Fruit fly (Drosophila melanogaster) whole organism, prepupa: ENCODE measurements around the gene Mcm7.

Experiments used
- CG6808 ChIP-seq: fragments of 200-800 bp; sonication (Bioruptor generic); optimal IDR thresholded peaks from 3 replicates; lab custom pipeline; 2017; ENCODE audit warnings: missing biosample characterization, missing genetic modification characterization, mild to moderate bottlenecking, moderate library complexity, missing genetic modification reagents
- Eip75B ChIP-seq: fragments of 200-800 bp; sonication (Bioruptor generic); optimal IDR thresholded peaks from 3 replicates; lab custom pipeline; 2016; ENCODE audit warnings: missing biosample characterization, missing genetic modification characterization
- Ets96B ChIP-seq: fragments of 200-800 bp; optimal IDR thresholded peaks from 2 replicates; lab custom pipeline; 2019; ENCODE audit warnings: missing biosample characterization, mild to moderate bottlenecking, missing genetic modification characterization, moderate library complexity
- OdsH ChIP-seq: fragments of 200-800 bp; sonication (Bioruptor generic); optimal IDR thresholded peaks from 3 replicates; lab custom pipeline; 2016; ENCODE audit warnings: missing biosample characterization, missing genetic modification characterization
- Smox ChIP-seq: fragments of 200-800 bp; sonication (Bioruptor generic); optimal IDR thresholded peaks from 3 replicates; lab custom pipeline; 2016; ENCODE audit warnings: missing biosample characterization, missing genetic modification characterization
- achi ChIP-seq: fragments of 200-800 bp; sonication (Bioruptor generic); optimal IDR thresholded peaks from 3 replicates; lab custom pipeline; 2016; ENCODE audit warnings: missing biosample characterization, missing genetic modification characterization
- cyc ChIP-seq: fragments of 200-800 bp; sonication (Bioruptor generic); optimal IDR thresholded peaks from 3 replicates; lab custom pipeline; 2016; ENCODE audit warnings: missing biosample characterization, missing genetic modification characterization
- esn ChIP-seq: fragments of 200-800 bp; sonication (Bioruptor generic); optimal IDR thresholded peaks from 2 replicates; lab custom pipeline; 2016; ENCODE audit warnings: missing biosample characterization, mild to moderate bottlenecking, missing genetic modification characterization, moderate library complexity
- net ChIP-seq: fragments of 200-800 bp; sonication (Bioruptor generic); optimal IDR thresholded peaks from 3 replicates; lab custom pipeline; 2016; ENCODE audit warnings: missing biosample characterization, missing genetic modification characterization
- pdm3 ChIP-seq: fragments of 200-800 bp; sonication (Bioruptor generic); optimal IDR thresholded peaks from 3 replicates; lab custom pipeline; 2016; ENCODE audit warnings: missing biosample characterization, missing genetic modification characterization
- spab ChIP-seq: fragments of 200-800 bp; sonication (Bioruptor generic); optimal IDR thresholded peaks from 2 replicates; lab custom pipeline; 2017; ENCODE audit warnings: missing biosample characterization, mild to moderate bottlenecking, missing genetic modification characterization, missing genetic modification reagents
- svp ChIP-seq: fragments of 200-800 bp; sonication (Bioruptor generic); peaks from one replicate; lab custom pipeline; 2016; ENCODE audit warnings: missing biosample characterization, missing genetic modification characterization

The Mcm7 gene

DNA sequence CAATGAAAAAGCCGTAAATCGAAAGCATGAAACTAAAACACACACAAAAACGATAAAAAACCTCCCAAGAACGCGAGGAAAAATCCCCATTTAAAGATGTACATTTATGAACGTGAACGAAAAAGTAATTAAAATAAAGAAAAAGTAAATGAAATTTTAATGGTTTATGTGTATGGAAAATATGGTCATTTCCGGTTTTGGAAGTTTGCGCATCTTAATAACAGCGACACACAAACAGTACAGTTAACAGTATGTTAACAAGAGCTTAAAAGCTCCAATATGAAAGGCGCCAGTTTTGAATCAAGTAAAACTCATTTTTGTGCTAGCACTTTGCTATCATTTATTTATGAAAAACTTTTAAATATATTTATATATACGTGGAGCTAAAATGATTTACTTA, 40.5 kb downstream of the Mcm7 start (continued):
- no peak for TF ChIP-seq spab

DNA sequence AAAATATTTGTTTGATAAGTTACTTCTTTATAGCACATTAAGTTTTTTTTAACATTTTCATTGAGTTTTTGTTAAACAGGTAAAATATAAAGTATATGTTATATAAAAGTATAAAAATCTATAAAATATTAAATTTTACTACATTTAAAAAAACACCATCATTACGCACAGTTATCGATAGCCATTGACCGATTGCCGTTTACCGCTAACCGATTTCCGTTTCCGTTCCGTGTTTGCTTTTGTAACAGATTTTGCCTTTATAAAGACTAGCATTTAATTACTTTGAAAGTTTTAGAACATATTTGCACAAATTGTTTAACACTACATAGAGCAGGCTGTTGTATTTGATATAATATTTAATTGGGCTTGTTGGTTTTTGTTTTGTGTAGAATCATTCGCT, 48.3 kb downstream of the Mcm7 start:
- TF ChIP-seq svp (GFP tag; lab: Kevin White, UChicago) (no peak), esn (no peak), Ets96B (tag; lab: Kevin White, UChicago) (no peak), Smox (GFP tag; lab: Kevin White, UChicago) (no peak), Eip75B (GFP tag; lab: Kevin White, UChicago) (no peak), CG6808 (GFP tag; lab: Kevin White, UChicago) (no peak), net (GFP tag; lab: Kevin White, UChicago) (no peak), cyc (no peak), pdm3 (GFP tag; lab: Kevin White, UChicago) (no peak), achi (GFP tag; lab: Kevin White, UChicago) (no peak), OdsH (GFP tag; lab: Kevin White, UChicago) (no peak)
